Worm (Caenorhabditis elegans) whole organism, midembryonic: ENCODE results near the gene nlp-69.

Experiments
- T22C8.4 ChIP-seq: fragments of 200-800 bp; sonication (Bioruptor generic); IDR thresholded peaks from 2 replicates; pipeline ENCODE4 v1.3.6; 2022; ENCODE audit warnings: missing genetic modification characterization, missing compliant biosample characterization
- cog-1 ChIP-seq: sonication (generic microtip); optimal IDR thresholded peaks from 2 replicates; lab custom pipeline; 2016; ENCODE audit warnings: missing genetic modification characterization, missing compliant biosample characterization
- flt-1 ChIP-seq: fragments of 200-800 bp; sonication (Bioruptor generic); IDR thresholded peaks from 2 replicates; pipeline ENCODE4 v1.3.6; 2022; ENCODE audit warnings: missing genetic modification characterization, missing compliant biosample characterization
- klf-2 ChIP-seq: fragments of 200-800 bp; sonication (Bioruptor generic); conservative IDR thresholded peaks from 2 replicates; pipeline ENCODE4 v1.3.6; 2022; ENCODE audit warnings: missing genetic modification reagents, missing genetic modification characterization, missing compliant biosample characterization
- med-1 ChIP-seq: sonication (generic microtip); optimal IDR thresholded peaks from 2 replicates; lab custom pipeline; 2017; ENCODE audit warnings: missing genetic modification characterization, mild to moderate bottlenecking, missing compliant biosample characterization, antibody characterized with exemption, missing genetic modification reagents; ENCODE audit not compliant: insufficient read depth
- ref-1 ChIP-seq: fragments of 200-800 bp; sonication (Bioruptor generic); conservative IDR thresholded peaks from 2 replicates; pipeline ENCODE4 v1.3.6; 2022; ENCODE audit warnings: missing genetic modification reagents, missing genetic modification characterization, missing compliant biosample characterization
- tab-1 ChIP-seq: fragments of 200-800 bp; sonication (Bioruptor generic); IDR thresholded peaks from 2 replicates; pipeline ENCODE4 v1.3.6; 2022; ENCODE audit warnings: missing genetic modification characterization, missing compliant biosample characterization
- ztf-23 ChIP-seq: fragments of 200-800 bp; sonication (Bioruptor generic); IDR thresholded peaks from 2 replicates; pipeline ENCODE4 v1.3.6; 2022; ENCODE audit warnings: missing genetic modification reagents, missing genetic modification characterization, missing compliant biosample characterization
- ztf-29 ChIP-seq: fragments of 200-800 bp; sonication (Bioruptor generic); IDR thresholded peaks from 2 replicates; pipeline ENCODE4 v1.3.6; 2022; ENCODE audit warnings: missing genetic modification reagents, missing genetic modification characterization, missing compliant biosample characterization

Gene nlp-69

DNA sequence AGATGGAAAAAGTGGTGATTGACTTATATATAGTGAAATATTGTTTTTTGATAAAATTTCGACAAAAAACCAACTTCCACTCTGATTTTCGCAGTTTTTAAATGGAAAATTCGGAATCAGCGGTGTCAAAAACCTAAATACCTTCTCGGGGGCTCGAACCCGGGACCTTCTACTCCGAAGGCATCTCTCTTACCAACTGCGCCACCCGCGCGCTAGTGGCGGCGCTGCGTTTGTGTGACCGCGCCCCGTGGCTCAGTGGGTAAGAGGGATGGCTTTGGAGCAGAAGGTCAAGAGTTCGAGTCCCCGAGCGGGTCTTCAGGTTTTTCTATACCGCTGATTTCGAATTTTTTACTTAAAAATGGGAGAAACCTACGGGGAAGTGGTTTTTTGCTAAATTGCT, 30.3 kb upstream of the nlp-69 start:
- TF ChIP-seq cog-1 (tag; lab: Kevin White, UChicago) (no peak), klf-2 (GFP tag; lab: Robert Waterston, UW) (no peak), flt-1 (GFP tag; lab: Robert Waterston, UW) (no peak), tab-1 (no peak), T22C8.4 (GFP tag; lab: Robert Waterston, UW) (no peak), ref-1 (GFP tag; lab: Robert Waterston, UW) (no peak), med-1 (GFP tag; lab: Kevin White, UChicago) (no peak), ztf-23 (GFP tag; lab: Robert Waterston, UW) (no peak), ztf-29 (GFP tag; lab: Robert Waterston, UW) (no peak)

DNA sequence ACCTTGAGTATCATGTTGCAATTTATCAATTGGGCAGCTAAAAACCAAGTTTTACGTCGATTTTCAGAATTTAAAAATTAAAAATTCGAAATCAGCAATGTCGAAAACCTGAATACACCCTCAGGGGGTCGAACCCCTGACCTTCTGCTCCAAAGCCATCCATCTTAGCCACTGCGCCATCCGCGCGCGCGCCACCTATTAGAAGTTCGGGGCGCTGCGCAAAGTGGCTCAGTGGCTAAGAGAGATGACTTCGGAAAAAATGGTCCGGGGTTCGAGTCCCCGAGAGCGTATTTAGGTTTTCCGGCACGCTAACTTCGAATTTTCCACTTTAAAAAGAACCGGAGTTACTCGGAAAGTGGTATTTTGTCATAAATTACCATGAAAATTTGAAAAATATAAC, 29.6 kb upstream of the nlp-69 start:
- TF ChIP-seq med-1 (GFP tag; lab: Kevin White, UChicago), result no peak
- TF ChIP-seq flt-1 (GFP tag; lab: Robert Waterston, UW), result no peak
- TF ChIP-seq ztf-29 (GFP tag; lab: Robert Waterston, UW), result no peak
- TF ChIP-seq T22C8.4 (GFP tag; lab: Robert Waterston, UW), result no peak
- TF ChIP-seq tab-1, result no peak
- TF ChIP-seq ref-1 (GFP tag; lab: Robert Waterston, UW), result no peak
- TF ChIP-seq cog-1 (tag; lab: Kevin White, UChicago), result no peak
- TF ChIP-seq klf-2 (GFP tag; lab: Robert Waterston, UW), result no peak

DNA sequence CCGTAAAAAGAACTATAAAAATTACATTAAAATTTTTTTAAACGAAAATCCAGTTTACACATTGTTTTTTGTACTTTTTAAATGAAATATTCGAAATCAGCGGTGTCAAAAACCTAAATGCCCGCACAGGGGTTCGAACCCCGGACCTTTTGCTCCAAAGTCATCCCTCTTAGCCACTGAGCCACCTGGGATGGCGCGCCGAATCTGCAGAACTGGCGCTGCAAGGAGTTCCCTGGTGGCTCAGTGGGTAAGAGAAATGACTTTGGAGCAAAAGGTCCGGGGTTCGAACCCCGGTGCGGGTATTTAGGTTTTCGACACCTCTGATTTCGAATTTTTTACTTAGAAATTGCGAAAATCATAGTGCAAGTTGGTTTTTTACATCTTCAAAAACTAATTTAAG, 28.8 kb upstream of the nlp-69 start:
- TF ChIP-seq tab-1 (no peak), flt-1 (GFP tag; lab: Robert Waterston, UW) (no peak), klf-2 (GFP tag; lab: Robert Waterston, UW) (no peak), ztf-23 (GFP tag; lab: Robert Waterston, UW) (no peak), med-1 (GFP tag; lab: Kevin White, UChicago) (no peak), T22C8.4 (GFP tag; lab: Robert Waterston, UW) (no peak), cog-1 (tag; lab: Kevin White, UChicago) (no peak), ref-1 (GFP tag; lab: Robert Waterston, UW) (no peak), ztf-29 (GFP tag; lab: Robert Waterston, UW) (no peak)

DNA sequence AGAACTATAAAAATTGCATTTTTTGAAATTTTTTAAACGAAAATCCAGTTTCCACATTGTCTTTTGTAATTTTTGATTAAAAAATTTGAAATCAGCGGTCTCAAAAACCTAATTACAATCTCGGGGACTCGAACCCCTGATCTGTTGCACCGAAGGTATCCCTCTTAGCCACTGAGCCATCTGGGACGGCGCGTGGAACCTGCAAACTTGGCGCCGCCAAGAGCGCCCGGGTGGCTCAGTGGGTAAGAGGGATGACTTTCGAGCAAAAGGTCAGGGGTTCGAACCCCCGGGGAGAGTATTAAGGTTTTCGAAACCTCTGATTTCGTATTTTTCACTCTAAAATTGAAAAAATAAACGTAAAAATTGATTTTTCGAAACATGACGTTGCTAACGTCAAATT, 28.2 kb upstream of the nlp-69 start:
- TF ChIP-seq T22C8.4 (GFP tag; lab: Robert Waterston, UW), result no peak
- TF ChIP-seq ref-1 (GFP tag; lab: Robert Waterston, UW), result no peak
- TF ChIP-seq cog-1 (tag; lab: Kevin White, UChicago), result no peak
- TF ChIP-seq klf-2 (GFP tag; lab: Robert Waterston, UW), result no peak
- no peak for TF ChIP-seq tab-1
- no peak for TF ChIP-seq med-1 (GFP tag; lab: Kevin White, UChicago)
- no peak for TF ChIP-seq ztf-29 (GFP tag; lab: Robert Waterston, UW)

DNA sequence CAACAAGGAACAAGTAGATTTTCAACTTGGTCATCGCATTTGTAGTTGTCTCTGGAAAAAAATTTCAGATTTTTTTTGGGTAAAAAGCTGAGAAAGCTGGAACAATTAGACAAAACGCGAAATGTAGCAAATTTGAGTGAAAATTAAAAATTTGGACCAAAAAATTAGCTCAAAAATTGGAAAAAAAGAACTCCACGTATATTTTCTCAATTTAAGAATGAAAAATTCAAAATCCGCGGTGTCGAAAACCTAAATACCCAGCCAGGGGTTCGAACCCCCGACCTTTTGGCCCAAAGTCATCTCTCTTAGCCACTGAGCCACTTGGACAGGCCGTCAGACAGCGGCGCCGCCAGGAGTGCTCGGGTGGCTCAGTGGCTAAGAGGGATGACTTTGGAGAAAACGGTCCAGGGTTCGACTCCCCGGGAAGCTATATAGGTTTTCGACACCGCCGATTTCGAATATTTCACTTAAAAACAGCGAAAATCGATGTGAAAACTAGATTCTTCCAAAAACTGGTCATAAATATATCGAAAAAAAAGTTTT, 25.9 kb upstream of the nlp-69 start, which contains the start of gene ncx-1:
Gene ncx-1 (minus strand): TSS at position 51 of the 543 bp plus-strand sequence.
- TF ChIP-seq flt-1 (GFP tag; lab: Robert Waterston, UW) (no peak), ztf-29 (GFP tag; lab: Robert Waterston, UW) (no peak), tab-1 (no peak), T22C8.4 (GFP tag; lab: Robert Waterston, UW) (no peak), med-1 (GFP tag; lab: Kevin White, UChicago) (no peak), ref-1 (GFP tag; lab: Robert Waterston, UW) (no peak), cog-1 (tag; lab: Kevin White, UChicago) (no peak), klf-2 (GFP tag; lab: Robert Waterston, UW) (no peak), ztf-23 (GFP tag; lab: Robert Waterston, UW) (no peak)

DNA sequence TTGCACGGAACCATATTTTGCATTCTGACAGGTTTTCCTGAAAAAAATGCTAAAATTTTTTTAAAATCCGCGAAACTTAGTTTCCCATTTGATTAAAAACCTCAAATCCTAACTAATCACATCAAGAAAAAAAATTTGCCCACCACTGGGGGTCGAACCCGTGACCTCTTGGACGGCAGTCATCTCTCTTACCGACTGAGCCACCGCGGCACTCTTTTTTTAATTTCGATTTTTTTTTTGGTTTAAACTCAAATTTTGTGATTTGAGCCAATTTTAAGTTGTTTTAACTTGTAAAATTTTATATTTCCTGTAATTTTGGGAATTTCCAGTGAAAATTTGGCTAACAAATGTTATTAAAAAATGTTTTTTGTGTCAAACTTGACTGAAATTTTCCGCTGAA, 25.0 kb upstream of the nlp-69 start:
- no peak for TF ChIP-seq ztf-29 (GFP tag; lab: Robert Waterston, UW)
- no peak for TF ChIP-seq klf-2 (GFP tag; lab: Robert Waterston, UW)
- no peak for TF ChIP-seq ztf-23 (GFP tag; lab: Robert Waterston, UW)
- TF ChIP-seq flt-1 (GFP tag; lab: Robert Waterston, UW), result no peak
- no peak for TF ChIP-seq cog-1 (tag; lab: Kevin White, UChicago)

DNA sequence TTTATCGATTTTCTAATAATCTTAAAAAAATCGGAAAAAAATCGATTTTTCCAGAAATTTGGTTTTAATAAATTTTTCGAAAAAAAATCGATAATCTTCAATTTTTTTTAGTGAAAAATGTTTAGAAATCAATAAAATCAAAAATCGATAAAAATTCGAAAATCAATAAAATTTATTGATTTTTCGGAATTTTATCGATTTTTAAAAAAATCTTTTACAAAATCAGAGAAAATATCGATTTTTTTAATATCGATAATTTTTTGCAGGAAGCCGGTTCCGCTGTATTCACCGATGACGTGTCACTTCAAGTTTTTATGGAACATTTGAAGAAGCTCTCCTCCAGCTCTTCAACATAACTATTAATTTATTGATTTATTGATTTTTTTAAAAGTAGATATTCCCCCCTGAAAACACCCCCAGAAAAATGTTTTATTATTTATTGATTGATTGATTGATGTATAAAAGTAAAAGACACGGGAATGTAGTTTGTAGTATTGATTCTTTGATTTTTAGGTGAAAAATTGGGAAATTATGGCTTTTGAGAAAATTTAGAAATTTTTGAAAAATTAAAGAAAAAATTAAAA, 10.5 kb upstream of the nlp-69 start:
- TF ChIP-seq cog-1 (tag; lab: Kevin White, UChicago) (no peak), flt-1 (GFP tag; lab: Robert Waterston, UW) (no peak), tab-1 (no peak), T22C8.4 (GFP tag; lab: Robert Waterston, UW) (peak; percentile 63; the same call in 1 of the 2 replicates), ztf-23 (GFP tag; lab: Robert Waterston, UW) (no peak), med-1 (GFP tag; lab: Kevin White, UChicago) (no peak)

DNA sequence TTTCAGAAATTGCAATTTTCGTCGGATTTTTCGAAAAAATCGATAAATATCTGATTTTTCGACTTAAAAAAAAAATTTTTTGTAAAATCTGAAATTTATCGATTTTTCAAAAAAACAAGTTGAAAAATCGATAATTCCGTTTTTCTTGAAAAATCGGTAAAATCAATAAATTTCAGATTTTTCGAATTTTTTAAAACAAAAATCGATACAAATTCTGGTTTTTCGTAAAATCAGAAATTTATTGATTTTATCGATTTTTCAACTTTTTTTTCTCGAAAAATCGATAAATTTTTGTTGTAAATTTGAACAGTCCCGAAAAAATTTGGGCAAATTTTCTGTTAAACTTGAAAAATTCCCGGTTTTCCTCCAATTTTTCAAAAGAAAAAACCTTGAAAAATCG, 9.6 kb upstream of the nlp-69 start:
- TF ChIP-seq ref-1 (GFP tag; lab: Robert Waterston, UW) (no peak), T22C8.4 (GFP tag; lab: Robert Waterston, UW) (peak; percentile 45; the same call in 1 of the 2 replicates), flt-1 (GFP tag; lab: Robert Waterston, UW) (no peak)

DNA sequence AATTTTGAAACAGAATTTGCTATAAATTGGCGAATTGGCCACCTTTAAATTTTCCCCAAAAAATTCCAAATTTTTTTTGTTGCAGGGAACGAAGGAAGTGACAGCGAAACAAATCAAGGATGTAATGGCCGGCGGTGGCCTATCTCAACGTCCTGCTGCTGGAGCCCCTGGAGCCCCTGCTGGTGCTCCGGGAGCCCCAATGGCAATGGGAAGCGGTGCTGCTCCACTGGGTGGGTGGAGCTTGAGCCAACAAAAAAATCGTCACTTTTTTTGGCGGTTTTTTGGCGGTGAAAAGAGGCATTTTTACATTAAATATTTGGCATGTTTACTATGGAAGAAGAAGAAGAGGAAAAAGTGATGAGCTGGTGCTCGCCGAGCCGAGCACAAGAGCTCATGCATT, 2.4 kb upstream of the nlp-69 start:
- TF ChIP-seq tab-1, result no peak
- TF ChIP-seq ref-1 (GFP tag; lab: Robert Waterston, UW), result no peak
- TF ChIP-seq ztf-29 (GFP tag; lab: Robert Waterston, UW), result no peak

DNA sequence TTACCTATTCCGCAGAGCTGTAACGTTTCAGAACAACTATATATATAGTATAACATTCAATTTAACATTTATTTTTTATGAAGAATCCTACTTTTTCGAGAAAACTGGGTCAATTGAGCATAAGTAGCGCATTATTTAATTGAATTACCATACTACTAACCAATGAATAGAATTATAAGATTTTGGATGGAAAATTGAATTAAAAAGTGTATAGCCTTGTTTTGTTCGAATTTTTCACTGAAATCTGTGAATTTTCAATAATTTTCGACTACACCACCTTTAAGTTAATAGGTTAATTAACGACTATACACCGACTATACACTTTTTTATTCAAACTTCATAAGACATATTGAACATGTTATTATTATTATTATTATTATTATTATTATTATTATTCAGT, 868 bp downstream of the nlp-69 start:
- TF ChIP-seq ztf-23 (GFP tag; lab: Robert Waterston, UW), result no peak
- no peak for TF ChIP-seq T22C8.4 (GFP tag; lab: Robert Waterston, UW)
- TF ChIP-seq flt-1 (GFP tag; lab: Robert Waterston, UW), result no peak
- no peak for TF ChIP-seq ref-1 (GFP tag; lab: Robert Waterston, UW)
- TF ChIP-seq cog-1 (tag; lab: Kevin White, UChicago), result no peak
- no peak for TF ChIP-seq med-1 (GFP tag; lab: Kevin White, UChicago)
- TF ChIP-seq ztf-29 (GFP tag; lab: Robert Waterston, UW), result no peak
- TF ChIP-seq tab-1, result no peak
- TF ChIP-seq klf-2 (GFP tag; lab: Robert Waterston, UW), result no peak
